Worm (Caenorhabditis elegans) whole organism, L4 larva: Measurements from ENCODE around the gene T26H5.10.

Experiments used
- F10B5.3 ChIP-seq: sonication (generic microtip); optimal IDR thresholded peaks from 2 replicates; lab custom pipeline; 2016; ENCODE audit warnings: mild to moderate bottlenecking, missing genetic modification characterization, missing compliant biosample characterization
- F37D6.2 ChIP-seq: sonication (generic microtip); optimal IDR thresholded peaks from 2 replicates; lab custom pipeline; 2016; ENCODE audit warnings: mild to moderate bottlenecking, missing genetic modification characterization, missing compliant biosample characterization
- F49E8.2 ChIP-seq: sonication (generic microtip); optimal IDR thresholded peaks from 2 replicates; lab custom pipeline; 2016; ENCODE audit warnings: missing compliant biosample characterization, mild to moderate bottlenecking, missing genetic modification characterization, borderline replicate concordance
- R02D3.7 ChIP-seq: fragments of 150-350 bp; sonication (generic microtip); optimal IDR thresholded peaks from 3 replicates; lab custom pipeline; 2014; ENCODE audit warnings: missing biosample characterization, missing genetic modification characterization
- T20F7.1 ChIP-seq: fragments of 200-800 bp; sonication (Bioruptor generic); optimal IDR thresholded peaks from 2 replicates; lab custom pipeline; 2018; ENCODE audit warnings: mild to moderate bottlenecking, missing genetic modification characterization, missing compliant biosample characterization
- ZK546.5 ChIP-seq, 2 experiments: sonication (generic microtip); optimal IDR thresholded peaks; 2 replicates each; lab custom pipeline; 2017; ENCODE audit warnings: missing biosample characterization in 2 of 2, missing genetic modification characterization in 2 of 2
- ceh-28 ChIP-seq: fragments of 150-350 bp; optimal IDR thresholded peaks from 2 replicates; lab custom pipeline; 2014; ENCODE audit warnings: missing biosample characterization, missing genetic modification reagents, missing genetic modification characterization
- ceh-32 ChIP-seq: sonication (generic microtip); optimal IDR thresholded peaks from 2 replicates; lab custom pipeline; 2016; ENCODE audit warnings: mild to moderate bottlenecking, missing genetic modification characterization, missing compliant biosample characterization; ENCODE audit not compliant: poor library complexity
- ceh-62 ChIP-seq: sonication (generic microtip); optimal IDR thresholded peaks from 2 replicates; lab custom pipeline; 2017; ENCODE audit warnings: missing biosample characterization, missing genetic modification characterization
- ces-1 ChIP-seq: fragments of 150-350 bp; sonication (generic microtip); optimal IDR thresholded peaks from 4 replicates; lab custom pipeline; 2014; ENCODE audit warnings: missing biosample characterization, missing genetic modification reagents, missing genetic modification characterization
- cey-2 ChIP-seq: sonication (generic microtip); optimal IDR thresholded peaks from 3 replicates; lab custom pipeline; 2017; ENCODE audit warnings: missing genetic modification characterization, mild to moderate bottlenecking, missing compliant biosample characterization, antibody characterized with exemption, borderline replicate concordance; ENCODE audit not compliant: insufficient read depth
- ctbp-1 ChIP-seq: fragments of 200-800 bp; sonication (Bioruptor generic); IDR thresholded peaks from 2 replicates; pipeline ENCODE4 v1.3.6; 2022; ENCODE audit warnings: missing genetic modification reagents, missing genetic modification characterization, missing compliant biosample characterization
- daf-12 ChIP-seq: fragments of 150-350 bp; optimal IDR thresholded peaks from 2 replicates; lab custom pipeline; 2014; ENCODE audit warnings: missing biosample characterization, missing genetic modification reagents, missing genetic modification characterization
- daf-16 ChIP-seq, 3 experiments: sonication (generic microtip); optimal IDR thresholded peaks; 2 replicates each; lab custom pipeline; 2016 to 2017; ENCODE audit warnings: missing genetic modification characterization in 3 of 3, missing genetic modification reagents in 3 of 3, mild to moderate bottlenecking in 2 of 3, missing compliant biosample characterization in 2 of 3, missing biosample characterization in 1 of 3, moderate library complexity in 1 of 3
- daf-8 ChIP-seq: fragments of 200-800 bp; sonication (Bioruptor generic); IDR thresholded peaks from 2 replicates; pipeline ENCODE4 v1.3.6; 2022; ENCODE audit warnings: missing genetic modification characterization, missing compliant biosample characterization
- dmd-6 ChIP-seq: fragments of 200-800 bp; sonication (Bioruptor generic); IDR thresholded peaks from 2 replicates; pipeline ENCODE4 v1.3.6; 2022; ENCODE audit warnings: missing genetic modification reagents, missing genetic modification characterization, missing compliant biosample characterization
- dpl-1 ChIP-seq: fragments of 150-350 bp; optimal IDR thresholded peaks from 2 replicates; lab custom pipeline; 2014; ENCODE audit warnings: missing biosample characterization, missing genetic modification reagents, missing genetic modification characterization
- dve-1 ChIP-seq: sonication (generic microtip); optimal IDR thresholded peaks from 2 replicates; lab custom pipeline; 2017; ENCODE audit warnings: antibody characterized with exemption, mild to moderate bottlenecking, missing genetic modification characterization, missing compliant biosample characterization; ENCODE audit not compliant: insufficient read depth
- fos-1 ChIP-seq: fragments of 150-350 bp; optimal IDR thresholded peaks from 2 replicates; lab custom pipeline; 2014; ENCODE audit warnings: missing biosample characterization, missing genetic modification characterization
- hlh-30 ChIP-seq: sonication (generic microtip); optimal IDR thresholded peaks from 2 replicates; lab custom pipeline; 2017; ENCODE audit warnings: antibody characterized with exemption, mild to moderate bottlenecking, missing genetic modification characterization, missing compliant biosample characterization; ENCODE audit not compliant: insufficient read depth
- lin-13 ChIP-seq: fragments of 150-350 bp; optimal IDR thresholded peaks from 2 replicates; lab custom pipeline; 2014; ENCODE audit warnings: missing biosample characterization, missing genetic modification reagents, missing genetic modification characterization
- lin-29 ChIP-seq: fragments of 200-800 bp; sonication (Bioruptor generic); IDR thresholded peaks from 2 replicates; pipeline ENCODE4 v1.3.6; 2022; ENCODE audit warnings: missing genetic modification reagents, missing genetic modification characterization, missing compliant biosample characterization
- lin-38 ChIP-seq: fragments of 200-800 bp; sonication (Bioruptor generic); IDR thresholded peaks from 2 replicates; pipeline ENCODE4 v1.3.6; 2022; ENCODE audit warnings: missing genetic modification reagents, missing genetic modification characterization, missing compliant biosample characterization
- madf-9 ChIP-seq: fragments of 200-800 bp; sonication (Bioruptor generic); conservative IDR thresholded peaks from 2 replicates; pipeline ENCODE4 v1.3.6; 2022; ENCODE audit warnings: missing genetic modification reagents, missing genetic modification characterization, missing compliant biosample characterization
- mes-2 ChIP-seq: sonication (generic microtip); optimal IDR thresholded peaks from 2 replicates; lab custom pipeline; 2016; ENCODE audit warnings: missing genotype, mild to moderate bottlenecking, missing genetic modification characterization, missing compliant biosample characterization; ENCODE audit not compliant: poor library complexity, severe bottlenecking
- mxl-2 ChIP-seq: fragments of 200-800 bp; sonication (Bioruptor generic); conservative IDR thresholded peaks from 2 replicates; pipeline ENCODE4 v1.3.6; 2022; ENCODE audit warnings: missing genetic modification reagents, missing genetic modification characterization, missing compliant biosample characterization
- mxl-3 ChIP-seq: fragments of 200-800 bp; sonication (Bioruptor generic); optimal IDR thresholded peaks from 2 replicates; lab custom pipeline; 2018; ENCODE audit warnings: mild to moderate bottlenecking, missing genetic modification characterization, missing compliant biosample characterization
- nhr-10 ChIP-seq: fragments of 150-350 bp; optimal IDR thresholded peaks from 2 replicates; lab custom pipeline; 2014; ENCODE audit warnings: missing biosample characterization, missing genetic modification characterization
- nhr-11 ChIP-seq: fragments of 150-350 bp; optimal IDR thresholded peaks from 2 replicates; lab custom pipeline; 2014; ENCODE audit warnings: missing biosample characterization, missing genetic modification characterization
- nhr-28 ChIP-seq: fragments of 150-350 bp; optimal IDR thresholded peaks from 2 replicates; lab custom pipeline; 2014; ENCODE audit warnings: missing biosample characterization, missing genetic modification characterization
- nhr-48 ChIP-seq: sonication (generic microtip); optimal IDR thresholded peaks from 2 replicates; lab custom pipeline; 2016; ENCODE audit warnings: mild to moderate bottlenecking, missing genetic modification characterization, missing compliant biosample characterization
- nhr-76 ChIP-seq: fragments of 150-350 bp; optimal IDR thresholded peaks from 2 replicates; lab custom pipeline; 2014; ENCODE audit warnings: missing biosample characterization, missing genetic modification characterization
- nhr-77 ChIP-seq: fragments of 150-350 bp; optimal IDR thresholded peaks from 2 replicates; lab custom pipeline; 2014; ENCODE audit warnings: missing biosample characterization, missing genetic modification characterization
- pqm-1 ChIP-seq: sonication (generic microtip); optimal IDR thresholded peaks from 2 replicates; lab custom pipeline; 2017; ENCODE audit warnings: missing biosample characterization, missing genetic modification characterization
- saeg-2 ChIP-seq: fragments of 200-800 bp; sonication (Bioruptor generic); IDR thresholded peaks from 2 replicates; pipeline ENCODE4 v1.3.6; 2022; ENCODE audit warnings: missing genetic modification reagents, missing genetic modification characterization, missing compliant biosample characterization
- tra-1 ChIP-seq: fragments of 200-800 bp; sonication (Bioruptor generic); IDR thresholded peaks from 2 replicates; pipeline ENCODE4 v1.3.6; 2022; ENCODE audit warnings: missing genetic modification reagents, missing genetic modification characterization, missing compliant biosample characterization
- unc-62 ChIP-seq, 3 experiments: fragments of 150-350 bp in 1 of 3; sonication (generic microtip); optimal IDR thresholded peaks in 2 of 3; peaks in 1 of 3; 1 replicate in 1 of 3; 2 replicates in 2 of 3; lab custom pipeline; 2014 to 2017; ENCODE audit warnings: missing biosample characterization in 3 of 3, missing genetic modification characterization in 3 of 3, missing genetic modification reagents in 3 of 3, missing genotype in 1 of 3
- zag-1 ChIP-seq: fragments of 150-350 bp; optimal IDR thresholded peaks from 2 replicates; lab custom pipeline; 2014; ENCODE audit warnings: missing biosample characterization, missing genetic modification characterization

T26H5.10 gene

DNA sequence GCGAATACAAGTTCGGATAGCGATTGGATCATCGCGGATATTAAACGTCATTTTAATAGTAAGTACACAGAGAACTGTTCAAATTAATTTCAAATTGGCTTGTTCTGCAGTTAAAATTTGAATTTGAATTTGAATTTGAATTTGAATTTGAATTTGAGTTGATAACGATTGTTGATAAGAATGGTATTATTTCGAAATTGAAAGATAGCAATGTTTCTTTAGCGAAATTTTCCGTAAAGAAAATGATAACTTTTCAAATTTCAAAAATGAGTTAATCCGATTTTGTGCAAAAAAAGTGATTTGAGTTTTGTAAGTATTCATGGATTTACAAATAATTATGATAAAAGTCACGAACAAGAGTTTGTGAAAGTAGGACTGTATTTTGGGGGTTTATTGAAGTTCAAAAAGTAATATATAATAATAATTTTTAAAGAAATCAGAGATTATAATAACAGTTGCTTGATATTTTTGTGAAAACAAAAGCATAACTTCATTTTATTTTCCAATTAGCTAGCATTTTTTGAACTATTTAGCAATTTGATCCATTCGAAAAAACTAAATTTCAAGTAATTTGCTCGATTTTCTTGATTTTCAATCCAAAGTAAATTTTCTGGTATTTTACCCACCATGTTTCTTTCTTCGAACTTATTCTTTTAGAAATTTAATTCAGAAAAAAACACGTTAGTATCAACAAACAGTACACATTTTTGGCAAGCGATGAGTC is 18.1 kb downstream of the T26H5.10 start, which contains the start of gene Y36E3A.2:
Y36E3A.2 (plus strand) TSS at position 674 of the 724 bp plus-strand sequence.
- no peak for TF ChIP-seq ZK546.5 (tag; optimal IDR thresholded peaks at IDR 0.05; lab: Kevin White, UChicago)
- no peak for TF ChIP-seq F37D6.2 (tag; lab: Kevin White, UChicago)
- TF ChIP-seq pqm-1 (tag; lab: Kevin White, UChicago): peak; percentile 65
- peak; percentile 6 for TF ChIP-seq nhr-28 (tag; lab: Kevin White, UChicago)
- TF ChIP-seq daf-16 (GFP tag; optimal IDR thresholded peaks at IDR 0.05; lab: Kevin White, UChicago): no peak
- peak; percentile 30 for TF ChIP-seq daf-16 (tag; optimal IDR thresholded peaks at IDR 0.05; lab: Kevin White, UChicago)
- no peak for TF ChIP-seq dmd-6 (GFP tag; lab: Robert Waterston, UW)
- no peak for TF ChIP-seq zag-1 (tag; lab: Kevin White, UChicago)
- peak; percentile 32 for TF ChIP-seq dve-1
- no peak for TF ChIP-seq ceh-32 (tag; lab: Kevin White, UChicago)

DNA sequence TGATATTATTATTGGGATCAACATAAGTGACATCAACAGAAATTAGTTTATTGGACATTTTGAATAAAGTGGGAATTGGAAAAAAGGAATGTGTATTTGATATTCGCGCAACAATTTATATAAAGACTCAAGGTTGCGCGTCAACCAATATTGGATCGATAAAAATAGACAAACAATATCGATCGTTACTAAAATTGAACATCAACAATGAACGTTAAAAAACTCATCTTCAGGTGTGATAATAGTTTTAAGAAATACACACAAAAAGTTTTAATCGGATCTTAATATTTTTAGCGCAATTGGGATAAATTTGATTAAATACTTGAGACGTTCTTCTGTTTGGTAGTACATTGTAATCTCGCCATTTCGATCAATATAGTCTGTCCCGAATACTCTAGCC is 20.0 kb downstream of the T26H5.10 start, which contains the start of gene fbxa-104:
fbxa-104 (minus strand) TSS at position 83 of the 400 bp plus-strand sequence.
- TF ChIP-seq tra-1 (GFP tag; lab: Robert Waterston, UW): no peak
- no peak for TF ChIP-seq cey-2 (tag; lab: Kevin White, UChicago)
- peak in 1 of 2 experiments; percentile 96 for TF ChIP-seq unc-62 (GFP tag; optimal IDR thresholded peaks at IDR 0.05 in 1 of 2; lab: Kevin White, UChicago)
- TF ChIP-seq unc-62 (tag; optimal IDR thresholded peaks at IDR 0.05; lab: Kevin White, UChicago): no peak

DNA sequence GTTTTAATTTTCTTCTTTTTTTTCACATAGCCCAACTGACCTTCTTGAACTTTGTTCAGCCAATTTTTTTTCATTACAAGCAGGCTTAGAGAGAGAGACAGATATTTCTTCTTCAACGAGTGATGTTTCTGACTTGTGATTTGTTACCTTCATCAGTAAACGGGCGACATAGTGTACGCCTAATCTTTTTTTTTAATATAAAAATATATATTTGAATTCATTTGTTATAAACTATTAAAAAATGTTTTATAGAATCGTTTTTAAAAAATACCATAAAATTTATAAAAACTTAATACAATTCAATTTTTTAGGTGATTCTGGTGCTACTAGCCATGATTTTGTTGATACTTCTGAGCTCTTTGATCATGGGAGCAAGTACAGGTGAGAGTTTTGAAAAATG is 25.8 kb downstream of the T26H5.10 start, which contains the start of gene T06E6.10:
T06E6.10 (plus strand) TSS at position 301 of the 400 bp plus-strand sequence.
- no peak for TF ChIP-seq ces-1 (GFP tag; lab: Kevin White, UChicago)
- TF ChIP-seq daf-8: no peak
- no peak for TF ChIP-seq mxl-2
- TF ChIP-seq nhr-10 (tag; lab: Kevin White, UChicago): no peak
- TF ChIP-seq nhr-11 (tag; lab: Kevin White, UChicago): no peak
- TF ChIP-seq nhr-48 (tag; lab: Kevin White, UChicago): no peak
- TF ChIP-seq F10B5.3: no peak
- TF ChIP-seq T20F7.1: no peak
- TF ChIP-seq saeg-2 (GFP tag; lab: Robert Waterston, UW): no peak
- no peak for TF ChIP-seq madf-9 (GFP tag; lab: Robert Waterston, UW)
- no peak for TF ChIP-seq dpl-1 (GFP tag; lab: Kevin White, UChicago)

DNA sequence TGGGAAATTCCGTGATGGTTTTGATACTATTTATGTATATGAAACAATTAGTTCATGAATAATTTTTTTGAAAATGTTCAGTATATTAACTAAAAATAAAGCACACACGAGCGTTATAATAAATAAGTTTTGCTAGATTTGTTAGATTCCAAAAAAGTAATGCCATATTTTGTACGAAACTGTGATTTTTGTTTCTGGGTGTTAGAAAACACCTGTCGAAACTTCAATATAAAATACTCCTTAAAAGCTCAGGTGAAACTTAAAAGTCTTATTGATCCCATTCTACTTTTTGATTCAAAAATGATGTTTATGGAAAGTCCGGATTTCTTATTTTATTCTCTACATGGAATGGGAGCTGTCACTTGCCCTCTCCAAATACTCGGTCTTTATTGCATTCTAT is 27.7 kb downstream of the T26H5.10 start, which contains the start of gene srh-265:
srh-265 (plus strand) TSS at position 301 of the 400 bp plus-strand sequence.
- no peak for TF ChIP-seq nhr-77
- no peak for TF ChIP-seq lin-13
- no peak for TF ChIP-seq F49E8.2 (tag; lab: Kevin White, UChicago)
- TF ChIP-seq mes-2 (tag; lab: Kevin White, UChicago): no peak
- TF ChIP-seq daf-12: no peak
- no peak for TF ChIP-seq ctbp-1 (GFP tag; lab: Robert Waterston, UW)
- no peak for TF ChIP-seq cey-2 (tag; lab: Kevin White, UChicago)
- no peak for TF ChIP-seq nhr-76 (tag; lab: Kevin White, UChicago)
- TF ChIP-seq, all 104 proteins: peak for 0

DNA sequence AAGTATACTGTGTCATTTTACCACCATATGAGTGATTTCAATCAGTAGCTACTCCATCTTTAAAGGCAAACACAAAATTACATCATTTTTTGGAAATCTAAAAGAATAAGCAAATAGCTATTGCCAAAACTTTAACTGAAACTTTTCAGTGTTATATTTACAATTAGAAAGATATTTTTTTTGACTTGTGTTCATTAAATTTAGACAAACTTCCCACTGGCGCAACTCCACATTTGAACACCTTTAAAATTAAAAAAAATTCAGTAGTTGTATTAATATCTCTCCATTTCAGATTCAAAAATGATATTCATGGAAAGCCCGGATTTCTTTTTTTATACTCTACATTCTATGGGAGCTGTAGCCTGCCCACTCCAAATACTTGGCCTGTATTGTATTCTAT is 29.8 kb downstream of the T26H5.10 start, which contains the start of gene srh-264:
srh-264 (plus strand) TSS at position 301 of the 400 bp plus-strand sequence.
- TF ChIP-seq ceh-32 (tag; lab: Kevin White, UChicago) (no peak), lin-29 (GFP tag; lab: Robert Waterston, UW) (no peak), fos-1 (tag; lab: Kevin White, UChicago) (no peak), zag-1 (tag; lab: Kevin White, UChicago) (no peak), F49E8.2 (tag; lab: Kevin White, UChicago) (no peak), R02D3.7 (tag; lab: Kevin White, UChicago) (no peak), mes-2 (tag; lab: Kevin White, UChicago) (no peak), tra-1 (GFP tag; lab: Robert Waterston, UW) (no peak), hlh-30 (tag; lab: Kevin White, UChicago) (no peak), ceh-28 (tag; lab: Kevin White, UChicago) (no peak), mxl-3 (GFP tag; lab: Kevin White, UChicago) (no peak), ceh-62 (tag; lab: Kevin White, UChicago) (no peak), lin-38 (GFP tag; lab: Robert Waterston, UW) (no peak)
